Worm (Caenorhabditis elegans) whole organism, mixed stage, embryonic: ENCODE data around the gene E02A10.4.

Experiments
- elt-1 ChIP-seq: sonication (generic microtip); optimal IDR thresholded peaks from 2 replicates; lab custom pipeline; 2017; ENCODE audit warnings: missing genetic modification characterization, mild to moderate bottlenecking, missing compliant biosample characterization, antibody characterized with exemption, moderate library complexity, borderline replicate concordance; ENCODE audit not compliant: insufficient read depth
- lin-13 ChIP-seq: fragments of 150-350 bp; optimal IDR thresholded peaks from 2 replicates; lab custom pipeline; 2014; ENCODE audit warnings: missing biosample characterization, missing genetic modification characterization
- lsy-2 ChIP-seq: fragments of 150-350 bp; optimal IDR thresholded peaks from 2 replicates; lab custom pipeline; 2014; ENCODE audit warnings: missing biosample characterization, missing genetic modification characterization
- nhr-12 ChIP-seq: fragments of 150-350 bp; optimal IDR thresholded peaks from 2 replicates; lab custom pipeline; 2014; ENCODE audit warnings: missing biosample characterization, missing genetic modification characterization
- nhr-2 ChIP-seq: fragments of 150-350 bp; optimal IDR thresholded peaks from 2 replicates; lab custom pipeline; 2014; ENCODE audit warnings: missing biosample characterization, missing genetic modification characterization
- nhr-28 ChIP-seq: fragments of 150-350 bp; optimal IDR thresholded peaks from 2 replicates; lab custom pipeline; 2014; ENCODE audit warnings: missing biosample characterization, missing genetic modification characterization
- pha-4 ChIP-seq: fragments of 150-350 bp; optimal IDR thresholded peaks from 2 replicates; lab custom pipeline; 2018; ENCODE audit warnings: missing biosample characterization, missing genetic modification reagents, missing genetic modification characterization
- snpc-4 ChIP-seq: fragments of 150-350 bp; optimal IDR thresholded peaks from 2 replicates; lab custom pipeline; 2014; ENCODE audit warnings: missing biosample characterization, missing genetic modification characterization

ce11 chrV:12609526-12609925, 41.8 kb upstream of the E02A10.4 start, which contains the start of gene ZC116.1:
- TF ChIP-seq pha-4 (tag; lab: Kevin White, UChicago) (no peak), nhr-28 (tag; lab: Kevin White, UChicago) (no peak), elt-1 (no peak), nhr-12 (tag; lab: Kevin White, UChicago) (no peak), lsy-2 (tag; lab: Kevin White, UChicago) (no peak), snpc-4 (tag; lab: Kevin White, UChicago) (no peak), lin-13 (tag; lab: Kevin White, UChicago) (no peak), nhr-2 (tag; lab: Kevin White, UChicago) (no peak)
